Worm (Caenorhabditis elegans): ENCODE measurements around the gene rpoa-49.

The rpoa-49 gene

DNA sequence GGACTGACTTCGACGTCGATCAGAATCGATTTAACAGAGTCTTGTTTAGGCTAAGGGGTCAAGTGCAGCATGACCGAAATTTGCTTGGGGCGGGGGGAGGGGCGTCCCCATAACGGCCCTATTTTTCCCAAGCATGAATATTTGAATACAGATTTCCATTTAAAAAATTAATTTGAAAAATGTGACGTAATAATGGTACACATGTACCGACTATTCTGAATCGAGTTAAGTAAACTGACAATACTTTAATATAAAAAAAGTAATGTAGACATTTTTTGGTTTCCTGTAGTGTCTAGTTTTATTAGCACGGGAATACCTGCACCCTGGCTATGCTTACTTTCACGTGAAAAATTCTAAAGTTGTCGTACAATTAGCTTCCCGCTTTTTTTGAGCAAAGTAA, 42.0 kb downstream of the rpoa-49 start:
- no peak for TF ChIP-seq egl-18 (GFP tag; IDR thresholded peaks at IDR 0.05)
- TF ChIP-seq lin-54 (GFP tag; optimal IDR thresholded peaks at IDR 0.05) = no peak
- no peak for TF ChIP-seq ets-4 (GFP tag; optimal IDR thresholded peaks at IDR 0.05)
- TF ChIP-seq hrde-1 (tag; optimal IDR thresholded peaks at IDR 0.05; ENCODE audit: borderline replicate concordance) = no peak
- TF ChIP-seq lsl-1 (GFP tag; optimal IDR thresholded peaks at IDR 0.05) = no peak
- no peak for TF ChIP-seq ztf-6 (GFP tag; IDR thresholded peaks at IDR 0.05)
- no peak for TF ChIP-seq hmg-1.2 (GFP tag; IDR thresholded peaks at IDR 0.05)
- TF ChIP-seq hsf-1 (GFP tag; IDR thresholded peaks at IDR 0.05) = no peak
- no peak for TF ChIP-seq bed-2 (GFP tag; IDR thresholded peaks at IDR 0.05)
- no peak for TF ChIP-seq snpc-3.4 (tag; optimal IDR thresholded peaks at IDR 0.05)
- TF ChIP-seq ceh-58 (GFP tag; IDR thresholded peaks at IDR 0.05) = no peak

DNA sequence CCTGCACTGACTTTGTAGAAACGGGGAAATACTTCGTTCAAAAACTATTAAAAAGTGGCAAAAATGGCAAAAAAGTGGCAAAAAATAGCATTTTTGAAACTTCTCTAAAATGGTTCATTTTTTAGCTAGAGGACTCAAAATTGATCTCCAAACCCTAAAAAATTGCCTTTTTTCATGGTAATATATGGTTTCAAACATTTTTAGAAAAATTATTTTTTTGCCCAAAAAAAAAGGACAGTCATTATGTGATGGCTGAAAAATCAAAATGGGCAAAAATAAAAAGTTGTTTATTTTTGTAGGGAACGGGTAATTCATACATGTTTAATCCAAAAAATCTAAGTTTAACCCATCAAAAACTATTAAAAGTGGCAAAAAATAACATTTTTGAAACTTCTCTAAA, 43.1 kb downstream of the rpoa-49 start:
- no peak for TF ChIP-seq attf-6 (GFP tag; IDR thresholded peaks at IDR 0.05)
- peak; percentile 95 for TF ChIP-seq him-1 (tag; optimal IDR thresholded peaks at IDR 0.05)
- no peak for TF ChIP-seq lsl-1 (GFP tag; optimal IDR thresholded peaks at IDR 0.05)
- no peak for TF ChIP-seq egrh-3 (GFP tag; IDR thresholded peaks at IDR 0.05)
- no peak for TF ChIP-seq ama-1 (optimal IDR thresholded peaks at IDR 0.05)
- TF ChIP-seq ama-1 (GFP tag; optimal IDR thresholded peaks at IDR 0.05) = no peak
- no peak for TF ChIP-seq lin-26 (GFP tag; IDR thresholded peaks at IDR 0.05)

DNA sequence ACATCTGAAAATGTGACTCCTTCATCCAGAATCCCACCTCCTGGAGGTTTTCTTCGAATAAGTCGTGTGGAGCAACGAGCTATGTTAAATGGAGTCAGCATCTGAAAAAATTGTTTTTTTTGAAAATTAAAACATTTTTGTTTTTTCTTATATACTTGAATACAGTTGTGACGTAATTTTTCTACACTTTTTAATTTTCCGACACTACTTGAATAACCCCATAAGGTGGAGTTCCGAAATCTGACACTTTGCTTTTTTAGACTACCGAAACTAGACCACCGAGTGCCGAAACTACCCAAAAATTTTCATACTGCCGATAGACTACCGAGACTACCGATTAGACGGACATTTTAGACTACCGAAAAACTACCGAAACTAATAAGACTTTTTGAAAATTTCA, 46.6 kb downstream of the rpoa-49 start, which contains the start of gene mcat-1:
Gene mcat-1 (minus strand): TSS at position 101 of the 400 bp plus-strand sequence.
- TF ChIP-seq zim-3 (tag; optimal IDR thresholded peaks at IDR 0.05) (no peak), F55B11.4 (tag; optimal IDR thresholded peaks at IDR 0.05; ENCODE audit: borderline replicate concordance, insufficient read depth) (no peak), mel-28 (tag; optimal IDR thresholded peaks at IDR 0.05; ENCODE audit: borderline replicate concordance) (no peak), rec-8 (tag; optimal IDR thresholded peaks at IDR 0.05) (no peak)

DNA sequence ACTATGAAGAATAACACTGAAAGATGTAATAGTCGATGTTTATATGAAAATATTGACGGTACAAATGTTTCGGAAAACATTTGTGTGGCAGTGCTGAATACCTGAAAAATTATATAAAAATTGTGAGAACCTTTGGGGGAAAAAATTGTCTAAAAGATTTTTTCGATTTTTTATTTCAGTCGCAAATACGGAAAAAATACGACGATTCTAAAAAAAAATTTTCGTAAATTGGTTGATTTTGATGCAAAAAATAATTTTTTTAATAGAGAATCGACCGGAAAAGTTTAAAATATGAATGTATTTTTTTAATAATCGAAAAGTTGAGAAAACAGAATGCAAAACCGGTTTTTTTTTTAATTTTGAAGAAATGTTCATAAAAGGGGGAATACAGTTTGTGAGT, 50.3 kb downstream of the rpoa-49 start, which contains the start of gene C50D2.7:
Gene C50D2.7 (minus strand): TSS at position 101 of the 400 bp plus-strand sequence.
- TF ChIP-seq egl-18 (GFP tag; IDR thresholded peaks at IDR 0.05) = no peak
- TF ChIP-seq let-607 (tag; optimal IDR thresholded peaks at IDR 0.05) = no peak
- no peak for TF ChIP-seq nfya-2 (GFP tag; IDR thresholded peaks at IDR 0.05)
- TF ChIP-seq B0261.1 (tag; optimal IDR thresholded peaks at IDR 0.05) = no peak
- no peak for TF ChIP-seq attf-3 (GFP tag; conservative IDR thresholded peaks at IDR 0.05)
- no peak for TF ChIP-seq hsf-1 (GFP tag; IDR thresholded peaks at IDR 0.05)
- TF ChIP-seq B0035.1 (tag; optimal IDR thresholded peaks at IDR 0.05) = no peak
- no peak for TF ChIP-seq nhr-120 (GFP tag; IDR thresholded peaks at IDR 0.05)
- TF ChIP-seq ztf-22 (GFP tag; optimal IDR thresholded peaks at IDR 0.05) = no peak
- no peak for TF ChIP-seq tbp1 (GFP tag; optimal IDR thresholded peaks at IDR 0.05)
- TF ChIP-seq mel-28 (tag; optimal IDR thresholded peaks at IDR 0.05; ENCODE audit: borderline replicate concordance) = no peak
- no peak for TF ChIP-seq C06A6.2 (GFP tag; conservative IDR thresholded peaks at IDR 0.05)
- TF ChIP-seq T26A5.8 (tag; optimal IDR thresholded peaks at IDR 0.05) = no peak
- no peak for TF ChIP-seq him-1 (tag; optimal IDR thresholded peaks at IDR 0.05)
- no peak for TF ChIP-seq ets-4 (GFP tag; optimal IDR thresholded peaks at IDR 0.05)
- TF ChIP-seq mes-4 (tag; optimal IDR thresholded peaks at IDR 0.05) = no peak

All from whole organism, young adult.